Worm (Caenorhabditis elegans) whole organism, mixed stage, embryonic: Measurements from ENCODE around the gene osm-6.

Experiments
- M03D4.4 ChIP-seq: sonication (generic microtip); optimal IDR thresholded peaks from 2 replicates; lab custom pipeline; 2017; ENCODE audit warnings: mild to moderate bottlenecking, missing genetic modification characterization, missing compliant biosample characterization
- bed-3 ChIP-seq: fragments of 200-800 bp; sonication (Bioruptor generic); optimal IDR thresholded peaks from 3 replicates; lab custom pipeline; 2018; ENCODE audit warnings: mild to moderate bottlenecking, missing genetic modification characterization, moderate library complexity, missing compliant biosample characterization
- blmp-1 ChIP-seq: fragments of 150-350 bp; optimal IDR thresholded peaks from 2 replicates; lab custom pipeline; 2014; ENCODE audit warnings: missing biosample characterization, missing genetic modification characterization
- ceh-39 ChIP-seq: fragments of 150-350 bp; optimal IDR thresholded peaks from 2 replicates; lab custom pipeline; 2014; ENCODE audit warnings: missing biosample characterization, missing genetic modification characterization
- ceh-43 ChIP-seq: fragments of 200-800 bp; sonication (Bioruptor generic); optimal IDR thresholded peaks from 2 replicates; lab custom pipeline; 2018; ENCODE audit warnings: mild to moderate bottlenecking, missing genetic modification characterization, moderate library complexity, missing compliant biosample characterization
- ceh-83 ChIP-seq: fragments of 200-800 bp; sonication (Bioruptor generic); optimal IDR thresholded peaks from 2 replicates; lab custom pipeline; 2018; ENCODE audit warnings: mild to moderate bottlenecking, missing genetic modification characterization, missing compliant biosample characterization
- ces-1 ChIP-seq: fragments of 150-350 bp; optimal IDR thresholded peaks from 2 replicates; lab custom pipeline; 2014; ENCODE audit warnings: missing biosample characterization, missing genetic modification reagents, missing genetic modification characterization
- cnd-1 ChIP-seq: fragments of 200-800 bp; sonication (Bioruptor generic); optimal IDR thresholded peaks from 2 replicates; lab custom pipeline; 2018; ENCODE audit warnings: mild to moderate bottlenecking, missing genetic modification characterization, missing compliant biosample characterization
- drap-1 ChIP-seq: fragments of 200-800 bp; sonication (Bioruptor generic); optimal IDR thresholded peaks from 3 replicates; lab custom pipeline; 2018; ENCODE audit warnings: mild to moderate bottlenecking, missing genetic modification characterization, missing compliant biosample characterization
- elt-1 ChIP-seq: sonication (generic microtip); optimal IDR thresholded peaks from 2 replicates; lab custom pipeline; 2017; ENCODE audit warnings: missing genetic modification characterization, mild to moderate bottlenecking, missing compliant biosample characterization, antibody characterized with exemption, moderate library complexity, borderline replicate concordance; ENCODE audit not compliant: insufficient read depth
- elt-3 ChIP-seq: fragments of 150-350 bp; optimal IDR thresholded peaks from 2 replicates; lab custom pipeline; 2014; ENCODE audit warnings: missing biosample characterization, missing genetic modification characterization
- flh-1 ChIP-seq: fragments of 200-800 bp; sonication (Bioruptor generic); optimal IDR thresholded peaks from 2 replicates; lab custom pipeline; 2018; ENCODE audit warnings: mild to moderate bottlenecking, missing genetic modification characterization, moderate library complexity, missing compliant biosample characterization
- ham-2 ChIP-seq: fragments of 200-800 bp; sonication (Bioruptor generic); optimal IDR thresholded peaks from 2 replicates; lab custom pipeline; 2018; ENCODE audit warnings: mild to moderate bottlenecking, missing genetic modification characterization, missing compliant biosample characterization
- hlh-1 ChIP-seq: fragments of 150-350 bp; optimal IDR thresholded peaks from 2 replicates; lab custom pipeline; 2014; ENCODE audit warnings: missing biosample characterization, missing genetic modification reagents, missing genetic modification characterization
- lin-13 ChIP-seq: fragments of 150-350 bp; optimal IDR thresholded peaks from 2 replicates; lab custom pipeline; 2014; ENCODE audit warnings: missing biosample characterization, missing genetic modification characterization
- lin-32 ChIP-seq: fragments of 200-800 bp; sonication (Bioruptor generic); optimal IDR thresholded peaks from 2 replicates; lab custom pipeline; 2018; ENCODE audit warnings: mild to moderate bottlenecking, missing genetic modification characterization, missing compliant biosample characterization
- lsy-2 ChIP-seq: fragments of 150-350 bp; optimal IDR thresholded peaks from 2 replicates; lab custom pipeline; 2014; ENCODE audit warnings: missing biosample characterization, missing genetic modification characterization
- mab-5 ChIP-seq: fragments of 150-350 bp; optimal IDR thresholded peaks from 2 replicates; lab custom pipeline; 2014; ENCODE audit warnings: missing biosample characterization, missing genetic modification characterization
- mep-1 ChIP-seq: fragments of 150-350 bp; optimal IDR thresholded peaks from 2 replicates; lab custom pipeline; 2017; ENCODE audit warnings: missing biosample characterization, missing genetic modification reagents, missing genetic modification characterization, inconsistent platforms
- mls-2 ChIP-seq: sonication (generic microtip); optimal IDR thresholded peaks from 2 replicates; lab custom pipeline; 2016; ENCODE audit warnings: mild to moderate bottlenecking, missing genetic modification characterization, moderate library complexity, missing compliant biosample characterization
- nhr-12 ChIP-seq: fragments of 150-350 bp; optimal IDR thresholded peaks from 2 replicates; lab custom pipeline; 2014; ENCODE audit warnings: missing biosample characterization, missing genetic modification characterization
- nhr-2 ChIP-seq: fragments of 150-350 bp; optimal IDR thresholded peaks from 2 replicates; lab custom pipeline; 2014; ENCODE audit warnings: missing biosample characterization, missing genetic modification characterization
- nhr-237 ChIP-seq: fragments of 150-350 bp; optimal IDR thresholded peaks from 2 replicates; lab custom pipeline; 2014; ENCODE audit warnings: missing biosample characterization, missing genetic modification characterization
- nhr-28 ChIP-seq: fragments of 150-350 bp; optimal IDR thresholded peaks from 2 replicates; lab custom pipeline; 2014; ENCODE audit warnings: missing biosample characterization, missing genetic modification characterization
- pha-4 ChIP-seq: fragments of 150-350 bp; optimal IDR thresholded peaks from 2 replicates; lab custom pipeline; 2018; ENCODE audit warnings: missing biosample characterization, missing genetic modification reagents, missing genetic modification characterization
- sem-2 ChIP-seq: fragments of 200-800 bp; sonication (Bioruptor generic); optimal IDR thresholded peaks from 2 replicates; lab custom pipeline; 2018; ENCODE audit warnings: mild to moderate bottlenecking, missing genetic modification characterization, missing compliant biosample characterization
- snpc-4 ChIP-seq: fragments of 150-350 bp; optimal IDR thresholded peaks from 2 replicates; lab custom pipeline; 2014; ENCODE audit warnings: missing biosample characterization, missing genetic modification characterization
- sptf-1 ChIP-seq: sonication (generic microtip); optimal IDR thresholded peaks from 2 replicates; lab custom pipeline; 2017; ENCODE audit warnings: mild to moderate bottlenecking, missing genetic modification characterization, moderate library complexity, missing compliant biosample characterization
- unc-120 ChIP-seq: sonication (generic microtip); optimal IDR thresholded peaks from 2 replicates; lab custom pipeline; 2017; ENCODE audit warnings: missing genetic modification characterization, missing compliant biosample characterization; ENCODE audit not compliant: poor library complexity, severe bottlenecking
- unc-39 ChIP-seq: fragments of 150-350 bp; optimal IDR thresholded peaks from 2 replicates; lab custom pipeline; 2014; ENCODE audit warnings: missing biosample characterization, missing genetic modification characterization
- unc-62 ChIP-seq: fragments of 150-350 bp; optimal IDR thresholded peaks from 2 replicates; lab custom pipeline; 2014; ENCODE audit warnings: missing biosample characterization, missing genetic modification reagents, missing genetic modification characterization
- zip-8 ChIP-seq: fragments of 150-350 bp; optimal IDR thresholded peaks from 2 replicates; lab custom pipeline; 2014; ENCODE audit warnings: missing biosample characterization, missing genetic modification characterization
- ztf-11 ChIP-seq: fragments of 150-350 bp; optimal IDR thresholded peaks from 2 replicates; lab custom pipeline; 2014; ENCODE audit warnings: missing biosample characterization, missing genetic modification characterization

The osm-6 gene

ce11 chrV:11952854-11953447 is 25.7 kb upstream of the osm-6 start:
- peak; percentile 7 for TF ChIP-seq cnd-1 (tag; lab: Kevin White, UChicago)
- no peak for TF ChIP-seq lsy-2 (tag; lab: Kevin White, UChicago)
- TF ChIP-seq lin-32 (GFP tag; lab: Kevin White, UChicago), result peak; percentile 94
- TF ChIP-seq zip-8 (tag; lab: Kevin White, UChicago), result peak; percentile 54
- TF ChIP-seq nhr-2 (tag; lab: Kevin White, UChicago), result peak; percentile 96

DNA sequence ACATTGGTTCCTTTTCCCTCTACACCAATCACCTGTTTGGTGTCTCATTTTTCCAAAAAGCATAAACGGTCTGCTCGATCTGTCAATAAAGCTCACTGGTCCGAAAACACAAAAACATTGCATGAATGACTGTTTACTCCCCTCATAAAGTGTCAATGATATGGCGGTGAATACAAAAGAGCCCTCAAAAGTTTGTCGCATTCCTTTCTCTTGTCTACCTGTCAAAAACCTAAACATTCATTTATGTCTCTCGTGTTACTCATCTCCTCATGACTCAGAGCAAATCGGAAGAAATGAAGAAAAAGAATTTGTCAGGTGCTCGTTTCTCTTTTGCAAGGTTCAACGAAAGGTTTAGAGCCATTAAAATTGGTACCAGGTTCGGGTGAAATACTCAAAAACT is 24.0 kb upstream of the osm-6 start:
- TF ChIP-seq sem-2 (GFP tag; lab: Kevin White, UChicago), result no peak
- TF ChIP-seq nhr-12 (tag; lab: Kevin White, UChicago), result no peak
- TF ChIP-seq mep-1, result no peak
- TF ChIP-seq ces-1 (GFP tag; lab: Kevin White, UChicago), result no peak
- TF ChIP-seq ham-2 (GFP tag; lab: Kevin White, UChicago), result no peak
- TF ChIP-seq sptf-1 (tag; lab: Kevin White, UChicago), result no peak
- no peak for TF ChIP-seq unc-120 (tag; lab: Kevin White, UChicago)
- TF ChIP-seq nhr-28 (tag; lab: Kevin White, UChicago), result no peak
- no peak for TF ChIP-seq mab-5 (tag; lab: Kevin White, UChicago)
- TF ChIP-seq cnd-1 (tag; lab: Kevin White, UChicago), result no peak
- no peak for TF ChIP-seq drap-1 (GFP tag; lab: Kevin White, UChicago)
- no peak for TF ChIP-seq hlh-1 (tag; lab: Kevin White, UChicago)
- no peak for TF ChIP-seq blmp-1

ce11 chrV:11949509-11950117 is 22.4 kb upstream of the osm-6 start:
- TF ChIP-seq ztf-11 (tag; lab: Kevin White, UChicago) (no peak), lin-13 (tag; lab: Kevin White, UChicago) (no peak), nhr-28 (tag; lab: Kevin White, UChicago) (no peak), blmp-1 (no peak), lin-32 (GFP tag; lab: Kevin White, UChicago) (no peak), bed-3 (no peak), nhr-237 (no peak), flh-1 (GFP tag; lab: Kevin White, UChicago) (no peak), elt-3 (tag; lab: Kevin White, UChicago) (no peak), unc-39 (no peak), ham-2 (GFP tag; lab: Kevin White, UChicago) (no peak), nhr-12 (tag; lab: Kevin White, UChicago) (no peak), ces-1 (GFP tag; lab: Kevin White, UChicago) (no peak), mls-2 (tag; lab: Kevin White, UChicago) (no peak), snpc-4 (tag; lab: Kevin White, UChicago) (no peak), M03D4.4 (tag; lab: Kevin White, UChicago) (no peak), lsy-2 (tag; lab: Kevin White, UChicago) (no peak), ceh-83 (no peak), unc-62 (GFP tag; lab: Kevin White, UChicago) (peak; percentile 12), nhr-2 (tag; lab: Kevin White, UChicago) (peak; percentile 29), zip-8 (tag; lab: Kevin White, UChicago) (peak; percentile 81), pha-4 (tag; lab: Kevin White, UChicago) (no peak), elt-1 (tag; lab: Kevin White, UChicago) (peak; percentile 93), ceh-43 (no peak), sem-2 (GFP tag; lab: Kevin White, UChicago) (no peak), unc-120 (tag; lab: Kevin White, UChicago) (no peak), mep-1 (no peak), ceh-39 (tag; lab: Kevin White, UChicago) (no peak)
- TF ChIP-seq, all 35 proteins: peak for 4

DNA sequence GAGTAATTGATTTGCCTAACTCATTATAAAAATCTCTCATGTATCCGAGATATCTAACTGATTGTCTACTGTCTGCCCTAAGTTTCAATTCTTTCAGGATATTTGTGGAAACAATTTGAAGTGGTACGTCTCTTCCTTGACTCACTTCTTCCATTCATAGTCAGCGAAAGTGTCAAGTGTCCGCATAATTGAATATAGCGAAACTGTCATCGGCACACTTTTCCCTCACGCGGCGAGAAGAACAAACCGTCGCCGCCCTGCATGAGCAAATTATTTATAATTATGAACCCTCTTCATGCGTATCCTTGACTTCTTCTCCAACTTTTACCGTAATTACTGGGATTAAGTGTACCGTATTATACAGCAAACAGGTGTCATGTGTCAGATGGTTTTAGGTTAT is 21.3 kb upstream of the osm-6 start:
- TF ChIP-seq hlh-1 (tag; lab: Kevin White, UChicago), result no peak
- no peak for TF ChIP-seq lin-32 (GFP tag; lab: Kevin White, UChicago)
- TF ChIP-seq drap-1 (GFP tag; lab: Kevin White, UChicago), result no peak
- peak; percentile 17 for TF ChIP-seq mls-2 (tag; lab: Kevin White, UChicago)
- TF ChIP-seq unc-39, result no peak
- TF ChIP-seq nhr-12 (tag; lab: Kevin White, UChicago), result no peak
- TF ChIP-seq ces-1 (GFP tag; lab: Kevin White, UChicago), result peak; percentile 68
- no peak for TF ChIP-seq zip-8 (tag; lab: Kevin White, UChicago)
- TF ChIP-seq sem-2 (GFP tag; lab: Kevin White, UChicago), result no peak
